Worm (Caenorhabditis elegans): ENCODE results near the gene C50F4.12.

- TF ChIP-seq nhr-11 (tag; optimal IDR thresholded peaks at IDR 0.05), result no peak
- TF ChIP-seq ztf-11 (tag; optimal IDR thresholded peaks at IDR 0.05), result peak in 1 of 2 experiments; percentile 15
- TF ChIP-seq ama-1 (optimal IDR thresholded peaks at IDR 0.05), result peak; percentile 5
- peak; percentile 63 for TF ChIP-seq fos-1 (tag; optimal IDR thresholded peaks at IDR 0.05)
- peak; percentile 68 for TF ChIP-seq elt-2 (tag; optimal IDR thresholded peaks at IDR 0.05)
- TF ChIP-seq fkh-10 (GFP tag; optimal IDR thresholded peaks at IDR 0.05), result peak; percentile 40
- no peak for TF ChIP-seq egl-27 (tag; optimal IDR thresholded peaks at IDR 0.05)
Observed at ce11 chrV:9503152-9503817, 36.3 kb downstream of the C50F4.12 start.
